Fruit fly (Drosophila melanogaster) whole organism, embryonic: ENCODE results near the gene CG14370.

Experiments
- Abd-B ChIP-seq: fragments of 200-800 bp; sonication (Bioruptor generic); optimal IDR thresholded peaks from 2 replicates; lab custom pipeline; 2018; ENCODE audit warnings: missing biosample characterization, mild to moderate bottlenecking, missing genetic modification characterization, moderate library complexity
- BEAF-32 ChIP-seq: fragments of 200-800 bp; sonication (Bioruptor generic); optimal IDR thresholded peaks from 3 replicates; lab custom pipeline; 2017; ENCODE audit warnings: missing biosample characterization, missing genetic modification characterization, mild to moderate bottlenecking, moderate library complexity, missing genetic modification reagents
- Bgb ChIP-seq: fragments of 200-800 bp; sonication (Bioruptor generic); IDR thresholded peaks from 2 replicates; pipeline ENCODE4 v1.3.6; 2022; ENCODE audit warnings: missing biosample characterization, missing genetic modification characterization; ENCODE audit not compliant: partially characterized antibody
- BtbVII ChIP-seq: fragments of 200-800 bp; sonication (Bioruptor generic); optimal IDR thresholded peaks from 3 replicates; lab custom pipeline; 2017; ENCODE audit warnings: missing biosample characterization, mild to moderate bottlenecking, missing genetic modification characterization
- CG10209 ChIP-seq: fragments of 200-800 bp; sonication (Bioruptor generic); optimal IDR thresholded peaks from 3 replicates; lab custom pipeline; 2017; ENCODE audit warnings: missing biosample characterization, mild to moderate bottlenecking, missing genetic modification characterization, missing genetic modification reagents
- CG12299 ChIP-seq: fragments of 200-800 bp; sonication (Bioruptor generic); optimal IDR thresholded peaks from 2 replicates; lab custom pipeline; 2018; ENCODE audit warnings: missing biosample characterization, mild to moderate bottlenecking, missing genetic modification characterization
- CG13424 ChIP-seq: fragments of 200-800 bp; sonication (Bioruptor generic); optimal IDR thresholded peaks from 2 replicates; lab custom pipeline; 2019; ENCODE audit warnings: missing biosample characterization, mild to moderate bottlenecking, missing genetic modification characterization, moderate library complexity
- CG15073 ChIP-seq: fragments of 200-800 bp; sonication (Bioruptor generic); optimal IDR thresholded peaks from 2 replicates; lab custom pipeline; 2016; ENCODE audit warnings: missing biosample characterization, missing genetic modification characterization
- CG15514 ChIP-seq: fragments of 200-800 bp; sonication (Bioruptor generic); optimal IDR thresholded peaks from 3 replicates; lab custom pipeline; 2017; ENCODE audit warnings: missing biosample characterization, missing genetic modification characterization, mild to moderate bottlenecking, moderate library complexity, missing genetic modification reagents
- CG2712 ChIP-seq: fragments of 200-800 bp; optimal IDR thresholded peaks from 3 replicates; lab custom pipeline; 2019; ENCODE audit warnings: missing biosample characterization, mild to moderate bottlenecking, missing genetic modification characterization, moderate library complexity
- CG31365 ChIP-seq: fragments of 200-800 bp; sonication (Bioruptor generic); optimal IDR thresholded peaks from 2 replicates; lab custom pipeline; 2018; ENCODE audit warnings: missing biosample characterization, mild to moderate bottlenecking, missing genetic modification characterization
- CG3163 ChIP-seq: fragments of 200-800 bp; sonication (Bioruptor generic); optimal IDR thresholded peaks from 3 replicates; lab custom pipeline; 2016; ENCODE audit warnings: missing biosample characterization, missing genetic modification characterization
- CG4854 ChIP-seq: fragments of 200-800 bp; sonication (Bioruptor generic); optimal IDR thresholded peaks from 2 replicates; lab custom pipeline; 2016; ENCODE audit warnings: missing biosample characterization, missing genetic modification characterization, inconsistent platforms
- CG6683 ChIP-seq: fragments of 200-800 bp; sonication (Bioruptor generic); optimal IDR thresholded peaks from 2 replicates; lab custom pipeline; 2017; ENCODE audit warnings: missing biosample characterization, mild to moderate bottlenecking, missing genetic modification characterization, missing genetic modification reagents
- CG7839 ChIP-seq: fragments of 200-800 bp; sonication (Bioruptor generic); optimal IDR thresholded peaks from 3 replicates; lab custom pipeline; 2018; ENCODE audit warnings: missing biosample characterization, mild to moderate bottlenecking, missing genetic modification characterization, moderate library complexity
- CG7987 ChIP-seq: fragments of 200-800 bp; sonication (Bioruptor generic); optimal IDR thresholded peaks from 2 replicates; lab custom pipeline; 2018; ENCODE audit warnings: missing biosample characterization, mild to moderate bottlenecking, missing genetic modification characterization, moderate library complexity
- D19A ChIP-seq: fragments of 200-800 bp; optimal IDR thresholded peaks from 3 replicates; lab custom pipeline; 2019; ENCODE audit warnings: missing biosample characterization, mild to moderate bottlenecking, missing genetic modification characterization, moderate library complexity
- Deaf1 ChIP-seq: fragments of 200-800 bp; optimal IDR thresholded peaks from 3 replicates; lab custom pipeline; 2019; ENCODE audit warnings: missing biosample characterization, mild to moderate bottlenecking, missing genetic modification characterization, moderate library complexity
- Hey ChIP-seq: fragments of 200-800 bp; sonication (Bioruptor generic); optimal IDR thresholded peaks from 3 replicates; lab custom pipeline; 2018; ENCODE audit warnings: missing biosample characterization, mild to moderate bottlenecking, missing genetic modification characterization
- Hr39 ChIP-seq: fragments of >200 bp; optimal IDR thresholded peaks from 2 replicates; lab custom pipeline; 2017
- Lpt ChIP-seq: fragments of >200 bp; optimal IDR thresholded peaks from 2 replicates; lab custom pipeline; 2018; ENCODE audit warnings: missing biosample characterization, missing genetic modification characterization
- MESR4 ChIP-seq: fragments of 200-800 bp; sonication (Bioruptor generic); optimal IDR thresholded peaks from 2 replicates; lab custom pipeline; 2018; ENCODE audit warnings: missing biosample characterization, mild to moderate bottlenecking, missing genetic modification characterization, moderate library complexity
- Med ChIP-seq: fragments of 200-800 bp; sonication (Bioruptor generic); peaks from one replicate; lab custom pipeline; 2016; ENCODE audit warnings: missing biosample characterization, missing genetic modification characterization, mild to moderate bottlenecking, inconsistent platforms, moderate library complexity
- Myb ChIP-seq: fragments of 200-800 bp; sonication (Bioruptor generic); optimal IDR thresholded peaks from 2 replicates; lab custom pipeline; 2016; ENCODE audit warnings: missing biosample characterization, missing genetic modification characterization
- NC2α ChIP-seq: fragments of 200-800 bp; sonication (Bioruptor generic); optimal IDR thresholded peaks from 2 replicates; lab custom pipeline; 2016; ENCODE audit warnings: missing biosample characterization, missing genetic modification characterization
- Nf-YC ChIP-seq: fragments of 200-800 bp; optimal IDR thresholded peaks from 3 replicates; lab custom pipeline; 2019; ENCODE audit warnings: missing biosample characterization, mild to moderate bottlenecking, missing genetic modification characterization, moderate library complexity
- Sox102F ChIP-seq: fragments of 200-800 bp; sonication (Bioruptor generic); optimal IDR thresholded peaks from 2 replicates; lab custom pipeline; 2018; ENCODE audit warnings: missing biosample characterization, mild to moderate bottlenecking, missing genetic modification characterization, moderate library complexity
- Sry-β ChIP-seq: fragments of 200-800 bp; sonication (Bioruptor generic); optimal IDR thresholded peaks from 2 replicates; lab custom pipeline; 2018; ENCODE audit warnings: missing biosample characterization, mild to moderate bottlenecking, missing genetic modification characterization, moderate library complexity
- Trl ChIP-seq, 3 experiments: fragments of >200 bp in 2 of 3; fragments of 200-800 bp in 1 of 3; sonication (Bioruptor generic) in 1 of 3; optimal IDR thresholded peaks; 2 replicates in 1 of 3; 3 replicates in 2 of 3; lab custom pipeline; 2016 to 2017; ENCODE audit warnings: missing biosample characterization in 1 of 3, missing genetic modification characterization in 1 of 3
- ase ChIP-seq: fragments of 200-800 bp; sonication (Bioruptor generic); IDR thresholded peaks from 3 replicates; pipeline ENCODE4 v1.3.6; 2022; ENCODE audit warnings: missing biosample characterization, missing genetic modification characterization
- bcd ChIP-seq: fragments of 200-800 bp; sonication (Bioruptor generic); optimal IDR thresholded peaks from 2 replicates; lab custom pipeline; 2017; ENCODE audit warnings: missing biosample characterization, mild to moderate bottlenecking, missing genetic modification characterization
- cg ChIP-seq: fragments of 200-800 bp; sonication (Bioruptor generic); optimal IDR thresholded peaks from 3 replicates; lab custom pipeline; 2019; ENCODE audit warnings: missing biosample characterization, mild to moderate bottlenecking, missing genetic modification characterization, moderate library complexity
- crol ChIP-seq: fragments of 200-800 bp; sonication (Bioruptor generic); IDR thresholded peaks from 2 replicates; pipeline ENCODE4 v1.3.6; 2022; ENCODE audit warnings: missing biosample characterization, missing genetic modification characterization
- fu2 ChIP-seq: fragments of 200-800 bp; sonication (Bioruptor generic); optimal IDR thresholded peaks from 2 replicates; lab custom pipeline; 2016; ENCODE audit warnings: missing biosample characterization, missing genetic modification characterization
- gce ChIP-seq: fragments of 200-800 bp; sonication (Bioruptor generic); IDR thresholded peaks from 3 replicates; pipeline ENCODE4 v1.3.6; 2022; ENCODE audit warnings: missing biosample characterization, missing genetic modification characterization
- gem ChIP-seq: fragments of 200-800 bp; sonication (Bioruptor generic); optimal IDR thresholded peaks from 2 replicates; lab custom pipeline; 2019; ENCODE audit warnings: missing biosample characterization, mild to moderate bottlenecking, missing genetic modification characterization, moderate library complexity
- odd ChIP-seq: fragments of 200-800 bp; sonication (Bioruptor generic); optimal IDR thresholded peaks from 2 replicates; lab custom pipeline; 2017; ENCODE audit warnings: missing biosample characterization, mild to moderate bottlenecking, missing genetic modification characterization
- psq ChIP-seq: fragments of 200-800 bp; sonication (Bioruptor generic); optimal IDR thresholded peaks from 2 replicates; lab custom pipeline; 2017; ENCODE audit warnings: missing biosample characterization, missing genetic modification characterization
- ranshi ChIP-seq: fragments of 200-800 bp; sonication (Bioruptor generic); IDR thresholded peaks from 2 replicates; pipeline ENCODE4 v1.3.6; 2022; ENCODE audit warnings: missing biosample characterization, missing genetic modification characterization
- rib ChIP-seq: fragments of 200-800 bp; sonication (Bioruptor generic); IDR thresholded peaks from 2 replicates; pipeline ENCODE4 v1.3.6; 2022; ENCODE audit warnings: missing biosample characterization, missing genetic modification characterization
- seq ChIP-seq: fragments of 200-800 bp; sonication (Bioruptor generic); IDR thresholded peaks from 2 replicates; pipeline ENCODE4 v1.3.6; 2022; ENCODE audit warnings: missing biosample characterization, missing genetic modification characterization
- sqz ChIP-seq: fragments of 200-800 bp; sonication (Bioruptor generic); optimal IDR thresholded peaks from 3 replicates; lab custom pipeline; 2018; ENCODE audit warnings: missing biosample characterization, mild to moderate bottlenecking, missing genetic modification characterization
- stwl ChIP-seq: fragments of 200-800 bp; sonication (Bioruptor generic); optimal IDR thresholded peaks from 3 replicates; lab custom pipeline; 2018; ENCODE audit warnings: missing biosample characterization, mild to moderate bottlenecking, missing genetic modification characterization, moderate library complexity
- sug ChIP-seq: fragments of 200-800 bp; optimal IDR thresholded peaks from 2 replicates; lab custom pipeline; 2019; ENCODE audit warnings: missing biosample characterization, mild to moderate bottlenecking, missing genetic modification characterization, moderate library complexity
- twi ChIP-seq: fragments of 200-800 bp; optimal IDR thresholded peaks from 2 replicates; lab custom pipeline; 2019; ENCODE audit warnings: missing biosample characterization, mild to moderate bottlenecking, missing genetic modification characterization, moderate library complexity
- tx ChIP-seq: fragments of 200-800 bp; sonication (Bioruptor generic); optimal IDR thresholded peaks from 2 replicates; lab custom pipeline; 2016; ENCODE audit warnings: missing biosample characterization, missing genetic modification characterization
- usp ChIP-seq: fragments of >200 bp; optimal IDR thresholded peaks from 2 replicates; lab custom pipeline; 2017; ENCODE audit warnings: missing biosample characterization, missing genetic modification characterization
- zen ChIP-seq: fragments of 200-800 bp; sonication (Bioruptor generic); optimal IDR thresholded peaks from 3 replicates; lab custom pipeline; 2018; ENCODE audit warnings: missing biosample characterization, mild to moderate bottlenecking, missing genetic modification characterization, moderate library complexity

Gene CG14370

dm6 chr3R:13587697-13588096 lies at the start of gene CG14370:
TSS of gene CG14370 (plus strand) at chr3R:13587997.
- TF ChIP-seq odd (no peak), rib (no peak), CG15073 (GFP tag; lab: Kevin White, UChicago) (no peak), CG31365 (tag; lab: Kevin White, UChicago) (no peak), bcd (GFP tag; lab: Kevin White, UChicago) (no peak), BEAF-32 (GFP tag; lab: Kevin White, UChicago) (no peak), psq (GFP tag; lab: Kevin White, UChicago) (no peak), fu2 (GFP tag; lab: Kevin White, UChicago) (no peak), Lpt (GFP tag; lab: Kevin White, UChicago) (no peak), sug (tag; lab: Kevin White, UChicago) (no peak), gce (GFP tag; lab: Robert Waterston, UW) (no peak), BtbVII (GFP tag; lab: Kevin White, UChicago) (no peak), CG4854 (no peak), CG7987 (GFP tag; lab: Kevin White, UChicago) (no peak), CG7839 (no peak), MESR4 (GFP tag; lab: Kevin White, UChicago) (no peak), CG2712 (tag; lab: Kevin White, UChicago) (no peak), CG12299 (tag; lab: Kevin White, UChicago) (no peak), Abd-B (GFP tag; lab: Kevin White, UChicago) (no peak)

dm6 chr3R:13538723-13539269 lies 49.0 kb upstream of the CG14370 start:
- TF ChIP-seq usp (GFP tag; lab: Kevin White, UChicago) (no peak), CG3163 (GFP tag; lab: Kevin White, UChicago) (peak; percentile 86), cg (GFP tag; lab: Kevin White, UChicago) (peak; percentile 6), Med (GFP tag; lab: Kevin White, UChicago) (peak; percentile 42), ranshi (GFP tag; lab: Robert Waterston, UW) (no peak), Sry-β (GFP tag; lab: Kevin White, UChicago) (no peak), CG13424 (tag; lab: Kevin White, UChicago) (no peak), Bgb (GFP tag; lab: Robert Waterston, UW) (0 out of 2 replicates have a peak, but pooled peaks have one; percentile 8), tx (GFP tag; lab: Kevin White, UChicago) (no peak), ase (GFP tag; lab: Robert Waterston, UW) (no peak), Trl (optimal IDR thresholded peaks at IDR 0.05; lab: Kevin White, UChicago) (peak; percentile 44 to 50), Trl (GFP tag; optimal IDR thresholded peaks at IDR 0.05; lab: Kevin White, UChicago) (no peak), D19A (tag; lab: Kevin White, UChicago) (peak; percentile 46), Deaf1 (tag; lab: Kevin White, UChicago) (peak; percentile 91), Nf-YC (tag; lab: Kevin White, UChicago) (peak; percentile 16), zen (tag; lab: Kevin White, UChicago) (no peak)

dm6 chr3R:13545300-13545699 lies 42.5 kb upstream of the CG14370 start, which contains the start of gene CG31337:
TSS of gene CG31337 (minus strand) at chr3R:13545400.
- TF ChIP-seq Myb (GFP tag; lab: Kevin White, UChicago) (no peak), stwl (tag; lab: Kevin White, UChicago) (no peak), seq (GFP tag; lab: Robert Waterston, UW) (no peak), CG15514 (peak; percentile 10), CG10209 (GFP tag; lab: Kevin White, UChicago) (no peak), CG6683 (GFP tag; lab: Kevin White, UChicago) (no peak), NC2α (no peak), Sox102F (GFP tag; lab: Kevin White, UChicago) (no peak), twi (tag; lab: Kevin White, UChicago) (peak; percentile 1), Hr39 (peak; percentile 38), gem (tag; lab: Kevin White, UChicago) (peak; percentile 9), crol (peak; percentile 36), Hey (tag; lab: Kevin White, UChicago) (no peak), sqz (GFP tag; lab: Kevin White, UChicago) (no peak)
